Worm (Caenorhabditis elegans) whole organism, young adult: ENCODE data around the gene F44D12.19.

ENCODE experiments used
- B0035.1 ChIP-seq: sonication (generic microtip); optimal IDR thresholded peaks from 2 replicates; lab custom pipeline; 2016; ENCODE audit warnings: missing genetic modification characterization, mild to moderate bottlenecking, missing compliant biosample characterization, missing genotype, missing genetic modification reagents
- F22D6.2 ChIP-seq: sonication (generic microtip); optimal IDR thresholded peaks from 2 replicates; lab custom pipeline; 2016; ENCODE audit warnings: mild to moderate bottlenecking, missing genetic modification characterization, missing compliant biosample characterization
- K12H6.12 ChIP-seq: fragments of 200-800 bp; sonication (Bioruptor generic); optimal IDR thresholded peaks from 2 replicates; lab custom pipeline; 2018; ENCODE audit warnings: mild to moderate bottlenecking, missing genetic modification characterization, missing compliant biosample characterization
- Y95B8A.8 ChIP-seq: fragments of 200-800 bp; sonication (Bioruptor generic); IDR thresholded peaks from 2 replicates; pipeline ENCODE4 v1.3.6; 2022; ENCODE audit warnings: missing genetic modification reagents, missing genetic modification characterization, missing compliant biosample characterization
- aptf-3 ChIP-seq: fragments of 200-800 bp; sonication (Bioruptor generic); IDR thresholded peaks from 2 replicates; pipeline ENCODE4 v1.3.6; 2022; ENCODE audit warnings: missing genetic modification characterization, missing compliant biosample characterization
- nfya-2 ChIP-seq: fragments of 200-800 bp; sonication (Bioruptor generic); IDR thresholded peaks from 2 replicates; pipeline ENCODE4 v1.3.6; 2022; ENCODE audit warnings: missing genetic modification reagents, missing genetic modification characterization, missing compliant biosample characterization
- pha-4 ChIP-seq: fragments of 150-350 bp; sonication (generic microtip); optimal IDR thresholded peaks from 2 replicates; lab custom pipeline; 2014; ENCODE audit warnings: missing biosample characterization, missing genetic modification reagents, missing genetic modification characterization
- tbp1 ChIP-seq: fragments of 200-800 bp; sonication (Bioruptor generic); optimal IDR thresholded peaks from 2 replicates; lab custom pipeline; 2018; ENCODE audit warnings: mild to moderate bottlenecking, missing genetic modification characterization, missing compliant biosample characterization
- unc-62 ChIP-seq: fragments of 150-350 bp; optimal IDR thresholded peaks from 2 replicates; lab custom pipeline; 2014; ENCODE audit warnings: missing biosample characterization, missing genetic modification reagents, missing genetic modification characterization
- ztf-26 ChIP-seq: sonication (generic microtip); optimal IDR thresholded peaks from 2 replicates; lab custom pipeline; 2017; ENCODE audit warnings: missing genetic modification characterization, missing compliant biosample characterization

DNA sequence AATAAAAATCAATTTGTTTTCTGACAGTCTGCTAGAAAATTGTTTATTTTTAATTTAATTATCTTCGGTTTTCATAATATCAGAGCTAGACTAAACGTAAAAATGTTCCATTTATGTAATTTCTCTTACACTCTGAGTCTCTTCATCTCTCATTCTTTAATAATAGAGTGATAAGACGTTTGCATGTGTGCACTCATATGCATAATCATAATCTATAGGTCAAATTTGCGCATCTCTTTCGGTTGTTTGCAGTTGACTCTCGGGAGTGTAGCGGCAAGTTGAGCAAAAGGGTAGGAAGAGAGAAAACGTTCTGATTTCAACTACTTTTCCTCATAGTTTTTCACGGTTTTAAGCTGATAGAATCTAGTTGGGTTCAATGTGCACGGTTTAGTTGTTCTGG lies 45.1 kb downstream of the F44D12.19 start:
- TF ChIP-seq pha-4 (tag; lab: Kevin White, UChicago): no peak
- no peak for TF ChIP-seq ztf-26 (tag; lab: Kevin White, UChicago)
- TF ChIP-seq unc-62 (GFP tag; lab: Kevin White, UChicago): no peak
- no peak for TF ChIP-seq nfya-2 (GFP tag; lab: Robert Waterston, UW)
- TF ChIP-seq tbp1: no peak
- no peak for TF ChIP-seq aptf-3 (GFP tag; lab: Robert Waterston, UW)
- TF ChIP-seq F22D6.2 (tag; lab: Kevin White, UChicago): no peak
- no peak for TF ChIP-seq K12H6.12 (tag; lab: Kevin White, UChicago)
- no peak for TF ChIP-seq B0035.1 (tag; lab: Kevin White, UChicago)
- TF ChIP-seq Y95B8A.8 (GFP tag; lab: Robert Waterston, UW): no peak
